Worm (Caenorhabditis elegans) whole organism, L4 larva: ENCODE measurements around the gene F46F2.5.

Experiments
- D1046.2 ChIP-seq: fragments of 200-800 bp; sonication (Bioruptor generic); IDR thresholded peaks from 2 replicates; pipeline ENCODE4 v1.3.6; 2022; ENCODE audit warnings: missing genetic modification characterization, missing compliant biosample characterization
- F26F4.8 ChIP-seq: fragments of 200-800 bp; sonication (Bioruptor generic); conservative IDR thresholded peaks from 2 replicates; pipeline ENCODE4 v1.3.6; 2022; ENCODE audit warnings: missing genetic modification characterization, missing compliant biosample characterization
- F44E2.7 ChIP-seq: fragments of 200-800 bp; sonication (Bioruptor generic); IDR thresholded peaks from 2 replicates; pipeline ENCODE4 v2.1.2; 2022; ENCODE audit warnings: missing genetic modification characterization, missing compliant biosample characterization
- F49E8.2 ChIP-seq: sonication (generic microtip); optimal IDR thresholded peaks from 2 replicates; lab custom pipeline; 2016; ENCODE audit warnings: missing compliant biosample characterization, mild to moderate bottlenecking, missing genetic modification characterization, borderline replicate concordance
- T20F7.1 ChIP-seq: fragments of 200-800 bp; sonication (Bioruptor generic); optimal IDR thresholded peaks from 2 replicates; lab custom pipeline; 2018; ENCODE audit warnings: mild to moderate bottlenecking, missing genetic modification characterization, missing compliant biosample characterization
- T26A8.4 ChIP-seq: fragments of 200-800 bp; sonication (Bioruptor generic); IDR thresholded peaks from 2 replicates; pipeline ENCODE4 v1.3.6; 2022; ENCODE audit warnings: missing genetic modification characterization, missing compliant biosample characterization
- ZK337.2 ChIP-seq: fragments of 200-800 bp; sonication (Bioruptor generic); IDR thresholded peaks from 2 replicates; pipeline ENCODE4 v1.3.6; 2022; ENCODE audit warnings: missing genetic modification reagents, missing genetic modification characterization, missing compliant biosample characterization
- aha-1 ChIP-seq: fragments of 150-350 bp; peaks from one replicate; lab custom pipeline; 2014; ENCODE audit warnings: missing biosample characterization, missing genetic modification characterization
- ama-1 ChIP-seq: fragments of 150-350 bp; optimal IDR thresholded peaks from 2 replicates; lab custom pipeline; 2014; ENCODE audit warnings: inconsistent platforms, mixed read lengths
- attf-4 ChIP-seq: sonication (generic microtip); optimal IDR thresholded peaks from 3 replicates; lab custom pipeline; 2017; ENCODE audit warnings: missing biosample characterization, missing genetic modification characterization
- ceh-32 ChIP-seq: sonication (generic microtip); optimal IDR thresholded peaks from 2 replicates; lab custom pipeline; 2016; ENCODE audit warnings: mild to moderate bottlenecking, missing genetic modification characterization, missing compliant biosample characterization; ENCODE audit not compliant: poor library complexity
- ceh-44 ChIP-seq: fragments of 200-800 bp; sonication (Bioruptor generic); IDR thresholded peaks from 2 replicates; pipeline ENCODE4 v1.3.6; 2022; ENCODE audit warnings: missing genetic modification reagents, missing genetic modification characterization, missing compliant biosample characterization
- ceh-82 ChIP-seq: sonication (generic microtip); optimal IDR thresholded peaks from 2 replicates; lab custom pipeline; 2017; ENCODE audit warnings: missing biosample characterization, missing genetic modification characterization
- daf-16 ChIP-seq, 3 experiments: sonication (generic microtip); optimal IDR thresholded peaks; 2 replicates each; lab custom pipeline; 2016 to 2017; ENCODE audit warnings: missing genetic modification characterization in 3 of 3, missing genetic modification reagents in 3 of 3, mild to moderate bottlenecking in 2 of 3, missing compliant biosample characterization in 2 of 3, missing biosample characterization in 1 of 3, moderate library complexity in 1 of 3
- daf-8 ChIP-seq: fragments of 200-800 bp; sonication (Bioruptor generic); IDR thresholded peaks from 2 replicates; pipeline ENCODE4 v1.3.6; 2022; ENCODE audit warnings: missing genetic modification characterization, missing compliant biosample characterization
- dmd-8 ChIP-seq: fragments of 200-800 bp; sonication (Bioruptor generic); IDR thresholded peaks from 2 replicates; pipeline ENCODE4 v1.3.6; 2022; ENCODE audit warnings: missing genetic modification characterization, missing compliant biosample characterization
- dmd-9 ChIP-seq: fragments of 200-800 bp; sonication (Bioruptor generic); IDR thresholded peaks from 2 replicates; pipeline ENCODE4 v1.3.6; 2022; ENCODE audit warnings: missing genetic modification reagents, missing genetic modification characterization, missing compliant biosample characterization
- duxl-1 ChIP-seq: sonication (generic microtip); optimal IDR thresholded peaks from 2 replicates; lab custom pipeline; 2016; ENCODE audit warnings: mild to moderate bottlenecking, missing genetic modification characterization, moderate library complexity, missing compliant biosample characterization; ENCODE audit not compliant: poor library complexity
- dve-1 ChIP-seq: sonication (generic microtip); optimal IDR thresholded peaks from 2 replicates; lab custom pipeline; 2017; ENCODE audit warnings: antibody characterized with exemption, mild to moderate bottlenecking, missing genetic modification characterization, missing compliant biosample characterization; ENCODE audit not compliant: insufficient read depth
- egl-27 ChIP-seq: sonication (generic microtip); optimal IDR thresholded peaks from 3 replicates; lab custom pipeline; 2017; ENCODE audit warnings: missing biosample characterization, missing genetic modification reagents, missing genetic modification characterization
- egl-43 ChIP-seq: fragments of 200-800 bp; sonication (Bioruptor generic); IDR thresholded peaks from 2 replicates; pipeline ENCODE4 v1.3.6; 2022; ENCODE audit warnings: missing genetic modification reagents, missing genetic modification characterization, missing compliant biosample characterization
- hif-1 ChIP-seq, 2 experiments: sonication (generic microtip); optimal IDR thresholded peaks; 2 replicates each; lab custom pipeline; 2016 to 2017; ENCODE audit warnings: missing compliant biosample characterization in 2 of 2, missing genetic modification characterization in 2 of 2, missing genetic modification reagents in 2 of 2, missing genotype in 2 of 2, mild to moderate bottlenecking in 1 of 2
- hmg-1.1 ChIP-seq: fragments of 200-800 bp; sonication (Bioruptor generic); IDR thresholded peaks from 2 replicates; pipeline ENCODE4 v1.3.6; 2022; ENCODE audit warnings: missing genetic modification reagents, missing genetic modification characterization, missing compliant biosample characterization
- lim-7 ChIP-seq: fragments of 200-800 bp; sonication (Bioruptor generic); IDR thresholded peaks from 2 replicates; pipeline ENCODE4 v1.3.6; 2022; ENCODE audit warnings: missing genetic modification characterization, missing compliant biosample characterization
- lin-1 ChIP-seq: fragments of 200-800 bp; sonication (Bioruptor generic); IDR thresholded peaks from 2 replicates; pipeline ENCODE4 v1.3.6; 2022; ENCODE audit warnings: missing genetic modification reagents, missing genetic modification characterization, missing compliant biosample characterization
- lin-13 ChIP-seq: fragments of 150-350 bp; optimal IDR thresholded peaks from 2 replicates; lab custom pipeline; 2014; ENCODE audit warnings: missing biosample characterization, missing genetic modification reagents, missing genetic modification characterization
- lin-15B ChIP-seq: fragments of 150-350 bp; sonication (generic microtip); optimal IDR thresholded peaks from 3 replicates; lab custom pipeline; 2014; ENCODE audit warnings: missing biosample characterization, missing genetic modification characterization
- lin-29 ChIP-seq: fragments of 200-800 bp; sonication (Bioruptor generic); IDR thresholded peaks from 2 replicates; pipeline ENCODE4 v1.3.6; 2022; ENCODE audit warnings: missing genetic modification reagents, missing genetic modification characterization, missing compliant biosample characterization
- lin-38 ChIP-seq: fragments of 200-800 bp; sonication (Bioruptor generic); IDR thresholded peaks from 2 replicates; pipeline ENCODE4 v1.3.6; 2022; ENCODE audit warnings: missing genetic modification reagents, missing genetic modification characterization, missing compliant biosample characterization
- lsy-2 ChIP-seq, 2 experiments: fragments of 150-350 bp in 1 of 2; sonication (generic microtip) in 1 of 2; optimal IDR thresholded peaks; 2 replicates each; lab custom pipeline; 2014 to 2017; ENCODE audit warnings: missing biosample characterization in 2 of 2, missing genetic modification characterization in 2 of 2
- madf-5 ChIP-seq, 2 experiments: fragments of 200-800 bp; sonication (Bioruptor generic); IDR thresholded peaks; 2 replicates each; pipeline ENCODE4 v1.3.6; 2022; ENCODE audit warnings: missing compliant biosample characterization in 2 of 2, missing genetic modification characterization in 2 of 2
- mep-1 ChIP-seq: fragments of 150-350 bp; sonication (generic microtip); optimal IDR thresholded peaks from 3 replicates; lab custom pipeline; 2014; ENCODE audit warnings: missing biosample characterization, missing genetic modification characterization
- mxl-2 ChIP-seq: fragments of 200-800 bp; sonication (Bioruptor generic); conservative IDR thresholded peaks from 2 replicates; pipeline ENCODE4 v1.3.6; 2022; ENCODE audit warnings: missing genetic modification reagents, missing genetic modification characterization, missing compliant biosample characterization
- nhr-11 ChIP-seq: fragments of 150-350 bp; optimal IDR thresholded peaks from 2 replicates; lab custom pipeline; 2014; ENCODE audit warnings: missing biosample characterization, missing genetic modification characterization
- nhr-111 ChIP-seq: fragments of 200-800 bp; sonication (Bioruptor generic); optimal IDR thresholded peaks from 2 replicates; lab custom pipeline; 2018; ENCODE audit warnings: mild to moderate bottlenecking, missing genetic modification characterization, missing compliant biosample characterization
- nhr-237 ChIP-seq: sonication (generic microtip); optimal IDR thresholded peaks from 2 replicates; lab custom pipeline; 2017; ENCODE audit warnings: missing biosample characterization, missing genetic modification characterization
- nhr-6 ChIP-seq: fragments of 150-350 bp; optimal IDR thresholded peaks from 2 replicates; lab custom pipeline; 2014; ENCODE audit warnings: missing biosample characterization, missing genetic modification characterization
- nhr-76 ChIP-seq: fragments of 150-350 bp; optimal IDR thresholded peaks from 2 replicates; lab custom pipeline; 2014; ENCODE audit warnings: missing biosample characterization, missing genetic modification characterization
- nhr-77 ChIP-seq: fragments of 150-350 bp; optimal IDR thresholded peaks from 2 replicates; lab custom pipeline; 2014; ENCODE audit warnings: missing biosample characterization, missing genetic modification characterization
- rbr-2 ChIP-seq: sonication (generic microtip); optimal IDR thresholded peaks from 2 replicates; lab custom pipeline; 2016; ENCODE audit warnings: missing genotype, missing genetic modification characterization, missing compliant biosample characterization
- saeg-2 ChIP-seq: fragments of 200-800 bp; sonication (Bioruptor generic); IDR thresholded peaks from 2 replicates; pipeline ENCODE4 v1.3.6; 2022; ENCODE audit warnings: missing genetic modification reagents, missing genetic modification characterization, missing compliant biosample characterization
- skn-1 ChIP-seq: fragments of 150-350 bp; optimal IDR thresholded peaks from 2 replicates; lab custom pipeline; 2014; ENCODE audit warnings: missing biosample characterization, missing genetic modification characterization
- snpc-4 ChIP-seq: fragments of 150-350 bp; optimal IDR thresholded peaks from 2 replicates; lab custom pipeline; 2014; ENCODE audit warnings: missing biosample characterization, missing genetic modification characterization
- spr-3 ChIP-seq: fragments of 200-800 bp; sonication (Bioruptor generic); optimal IDR thresholded peaks from 2 replicates; lab custom pipeline; 2018; ENCODE audit warnings: mild to moderate bottlenecking, missing genetic modification characterization, missing compliant biosample characterization
- tag-97 ChIP-seq: fragments of 200-800 bp; sonication (Bioruptor generic); IDR thresholded peaks from 2 replicates; pipeline ENCODE4 v1.3.6; 2022; ENCODE audit warnings: missing genetic modification characterization, missing compliant biosample characterization
- unc-130 ChIP-seq: sonication (generic microtip); optimal IDR thresholded peaks from 2 replicates; lab custom pipeline; 2016; ENCODE audit warnings: missing genetic modification reagents, missing genetic modification characterization, missing compliant biosample characterization
- unc-62 ChIP-seq, 3 experiments: fragments of 150-350 bp in 1 of 3; sonication (generic microtip); optimal IDR thresholded peaks in 2 of 3; peaks in 1 of 3; 1 replicate in 1 of 3; 2 replicates in 2 of 3; lab custom pipeline; 2014 to 2017; ENCODE audit warnings: missing biosample characterization in 3 of 3, missing genetic modification characterization in 3 of 3, missing genetic modification reagents in 3 of 3, missing genotype in 1 of 3
- zip-11 ChIP-seq: fragments of 200-800 bp; sonication (Bioruptor generic); IDR thresholded peaks from 2 replicates; pipeline ENCODE4 v1.3.6; 2022; ENCODE audit warnings: missing genetic modification characterization, missing compliant biosample characterization
- ztf-11 ChIP-seq: fragments of 150-350 bp; optimal IDR thresholded peaks from 2 replicates; lab custom pipeline; 2014; ENCODE audit warnings: missing biosample characterization, missing genetic modification characterization
- ztf-7 ChIP-seq: fragments of 150-350 bp; optimal IDR thresholded peaks from 2 replicates; lab custom pipeline; 2014; ENCODE audit warnings: missing biosample characterization, missing genetic modification characterization

F46F2.5 gene

ce11 chrX:15297396-15297827, 34.9 kb downstream of the F46F2.5 start:
- TF ChIP-seq dmd-9 (GFP tag; lab: Robert Waterston, UW) (0 out of 2 replicates have a peak, but pooled peaks have one; percentile 33), hmg-1.1 (GFP tag; lab: Robert Waterston, UW) (0 out of 2 replicates have a peak, but pooled peaks have one; percentile 49), mxl-2 (GFP tag; lab: Robert Waterston, UW) (no peak), nhr-111 (no peak), F49E8.2 (tag; lab: Kevin White, UChicago) (peak; percentile 80), lim-7 (GFP tag; lab: Robert Waterston, UW) (peak; percentile 95), ama-1 (lab: Kevin White, UChicago) (no peak), nhr-76 (tag; lab: Kevin White, UChicago) (no peak), snpc-4 (tag; lab: Kevin White, UChicago) (no peak), madf-5 (GFP tag; IDR thresholded peaks at IDR 0.05; lab: Robert Waterston, UW) (peak in 1 of 2 experiments; percentile 68; a peak in 1 of 4 replicates), ceh-44 (no peak), egl-43 (GFP tag; lab: Robert Waterston, UW) (no peak; the same call in 1 of the 2 replicates), tag-97 (no peak), dmd-8 (GFP tag; lab: Robert Waterston, UW) (peak; percentile 78), lin-13 (GFP tag; lab: Kevin White, UChicago) (peak; percentile 79), aha-1 (tag; lab: Kevin White, UChicago) (peak; percentile 64), lin-29 (GFP tag; lab: Robert Waterston, UW) (no peak), hif-1 (tag; optimal IDR thresholded peaks at IDR 0.05; lab: Kevin White, UChicago) (peak in 1 of 2 experiments; percentile 11), zip-11 (no peak), skn-1 (tag; lab: Kevin White, UChicago) (no peak), T20F7.1 (GFP tag; lab: Kevin White, UChicago) (peak; percentile 56), F26F4.8 (peak; percentile 65; the same call in 1 of the 2 replicates), lin-38 (GFP tag; lab: Robert Waterston, UW) (no peak; the same call in 1 of the 2 replicates), D1046.2 (GFP tag; lab: Robert Waterston, UW) (peak; percentile 73; the same call in 1 of the 2 replicates), unc-62 (GFP tag; optimal IDR thresholded peaks at IDR 0.05 in 1 of 2; lab: Kevin White, UChicago) (no peak), unc-62 (tag; optimal IDR thresholded peaks at IDR 0.05; lab: Kevin White, UChicago) (no peak), attf-4 (tag; lab: Kevin White, UChicago) (no peak), duxl-1 (tag; lab: Kevin White, UChicago) (peak; percentile 72), ZK337.2 (GFP tag; lab: Robert Waterston, UW) (0 out of 2 replicates have a peak, but pooled peaks have one; percentile 38), nhr-6 (tag; lab: Kevin White, UChicago) (no peak), egl-27 (tag; lab: Kevin White, UChicago) (no peak), lsy-2 (tag; optimal IDR thresholded peaks at IDR 0.05; lab: Kevin White, UChicago) (no peak), daf-8 (GFP tag; lab: Robert Waterston, UW) (no peak), rbr-2 (peak; percentile 39), ztf-7 (tag; lab: Kevin White, UChicago) (peak; percentile 37), T26A8.4 (GFP tag; lab: Robert Waterston, UW) (no peak), F44E2.7 (GFP tag; lab: Robert Waterston, UW) (no peak), ceh-82 (tag; lab: Kevin White, UChicago) (no peak), saeg-2 (GFP tag; lab: Robert Waterston, UW) (0 out of 2 replicates have a peak, but pooled peaks have one; percentile 26), nhr-11 (no peak), daf-16 (GFP tag; optimal IDR thresholded peaks at IDR 0.05; lab: Kevin White, UChicago) (peak; percentile 55 to 88), daf-16 (tag; optimal IDR thresholded peaks at IDR 0.05; lab: Kevin White, UChicago) (peak; percentile 66), spr-3 (GFP tag; lab: Kevin White, UChicago) (peak; percentile 48), lin-1 (GFP tag; lab: Robert Waterston, UW) (peak; percentile 63; the same call in 1 of the 2 replicates), nhr-237 (tag; lab: Kevin White, UChicago) (no peak), unc-130 (GFP tag; lab: Kevin White, UChicago) (peak; percentile 45), ceh-32 (no peak), lin-15B (tag; lab: Kevin White, UChicago) (no peak), ztf-11 (tag; lab: Kevin White, UChicago) (no peak), mep-1 (tag; lab: Kevin White, UChicago) (peak; percentile 33), nhr-77 (tag; lab: Kevin White, UChicago) (no peak), dve-1 (tag; lab: Kevin White, UChicago) (peak; percentile 83)
